Worm (Caenorhabditis elegans) whole organism, L1 larva: ENCODE results near the gene mdt-26.

Experiments
- F16B12.6 ChIP-seq: fragments of 150-350 bp; optimal IDR thresholded peaks from 2 replicates; lab custom pipeline; 2014; ENCODE audit warnings: missing biosample characterization, missing genetic modification characterization
- aha-1 ChIP-seq: fragments of 150-350 bp; optimal IDR thresholded peaks from 2 replicates; lab custom pipeline; 2014; ENCODE audit warnings: missing biosample characterization, missing genetic modification characterization
- ceh-63 ChIP-seq: fragments of 200-800 bp; sonication (Bioruptor generic); optimal IDR thresholded peaks from 2 replicates; lab custom pipeline; 2018; ENCODE audit warnings: mild to moderate bottlenecking, missing genetic modification characterization, missing compliant biosample characterization
- ceh-82 ChIP-seq, 3 experiments: fragments of 150-350 bp in 1 of 3; sonication (generic microtip) in 2 of 3; optimal IDR thresholded peaks; 2 replicates each; lab custom pipeline; 2014 to 2017; ENCODE audit warnings: missing biosample characterization in 3 of 3, missing genetic modification characterization in 3 of 3
- egl-27 ChIP-seq, 2 experiments: fragments of 150-350 bp in 1 of 2; sonication (generic microtip); optimal IDR thresholded peaks; 3 replicates each; lab custom pipeline; 2017 to 2018; ENCODE audit warnings: missing biosample characterization in 2 of 2, missing genetic modification characterization in 2 of 2, missing genetic modification reagents in 2 of 2
- elt-2 ChIP-seq: sonication (generic microtip); optimal IDR thresholded peaks from 2 replicates; lab custom pipeline; 2016; ENCODE audit warnings: missing genetic modification characterization, mild to moderate bottlenecking, inconsistent platforms, missing compliant biosample characterization, missing genetic modification reagents
- jun-1 ChIP-seq: fragments of 150-350 bp; optimal IDR thresholded peaks from 2 replicates; lab custom pipeline; 2014; ENCODE audit warnings: missing biosample characterization, missing genetic modification reagents, missing genetic modification characterization
- lsy-2 ChIP-seq, 2 experiments: fragments of 150-350 bp; optimal IDR thresholded peaks; 2 replicates each; lab custom pipeline; 2014; ENCODE audit warnings: missing biosample characterization in 2 of 2, missing genetic modification characterization in 2 of 2
- nhr-237 ChIP-seq: fragments of 150-350 bp; optimal IDR thresholded peaks from 2 replicates; lab custom pipeline; 2014; ENCODE audit warnings: missing biosample characterization, missing genetic modification characterization
- nhr-77 ChIP-seq: fragments of 150-350 bp; optimal IDR thresholded peaks from 2 replicates; lab custom pipeline; 2014; ENCODE audit warnings: missing biosample characterization, missing genetic modification characterization
- ztf-4 ChIP-seq: fragments of 150-350 bp; optimal IDR thresholded peaks from 2 replicates; lab custom pipeline; 2014; ENCODE audit warnings: missing biosample characterization, missing genetic modification characterization

ce11 chrII:5665029-5665428 lies 4.0 kb downstream of the mdt-26 start, which contains the start of gene C25H3.15:
- TF ChIP-seq ztf-4 (no peak), jun-1 (no peak), ceh-63 (no peak), egl-27 (tag; optimal IDR thresholded peaks at IDR 0.05; lab: Kevin White, UChicago) (no peak), nhr-237 (tag; lab: Kevin White, UChicago) (no peak), nhr-77 (no peak), aha-1 (tag; lab: Kevin White, UChicago) (no peak), F16B12.6 (tag; lab: Kevin White, UChicago) (no peak), ceh-82 (tag; optimal IDR thresholded peaks at IDR 0.05; lab: Kevin White, UChicago) (no peak), lsy-2 (tag; optimal IDR thresholded peaks at IDR 0.05; lab: Kevin White, UChicago) (no peak), elt-2 (tag; lab: Kevin White, UChicago) (no peak)
